Worm (Caenorhabditis elegans): Measurements from ENCODE around the gene C08A9.10.
A peak's percentile ranks its signal among the peaks of the same experiment; 100 is the strongest.

The C08A9.10 gene

ce11 chrX:17055836-17056783 is 24.9 kb upstream of the C08A9.10 start (continued):
- TF ChIP-seq gei-8 (GFP tag; optimal IDR thresholded peaks at IDR 0.05) (no peak), rbr-2 (tag; optimal IDR thresholded peaks at IDR 0.05) (no peak), T20F7.1 (GFP tag; optimal IDR thresholded peaks at IDR 0.05) (no peak), mes-2 (tag; optimal IDR thresholded peaks at IDR 0.05; ENCODE audit: poor library complexity, severe bottlenecking) (peak; percentile 28), mdl-1 (tag; optimal IDR thresholded peaks at IDR 0.05) (peak; percentile 2 to 40)

- TF ChIP-seq zfp-3 (GFP tag; conservative IDR thresholded peaks at IDR 0.05): no peak
- no peak for TF ChIP-seq nhr-28 (tag; optimal IDR thresholded peaks at IDR 0.05)
- no peak for TF ChIP-seq zfp-2 (tag; optimal IDR thresholded peaks at IDR 0.05)
- TF ChIP-seq dve-1 (tag; optimal IDR thresholded peaks at IDR 0.05; ENCODE audit: insufficient read depth): no peak
- TF ChIP-seq tag-97 (GFP tag; IDR thresholded peaks at IDR 0.05): no peak
- no peak for TF ChIP-seq fkh-10 (GFP tag; optimal IDR thresholded peaks at IDR 0.05)
- no peak for TF ChIP-seq attf-4 (tag; optimal IDR thresholded peaks at IDR 0.05)
- TF ChIP-seq pqm-1 (tag; optimal IDR thresholded peaks at IDR 0.05): no peak
- no peak for TF ChIP-seq lir-3 (tag; optimal IDR thresholded peaks at IDR 0.05)
- TF ChIP-seq nhr-237 (tag; optimal IDR thresholded peaks at IDR 0.05): no peak
- no peak for TF ChIP-seq jun-1 (tag; optimal IDR thresholded peaks at IDR 0.05)
- no peak for TF ChIP-seq nhr-6 (tag; optimal IDR thresholded peaks at IDR 0.05)
- no peak for TF ChIP-seq ztf-7 (tag; optimal IDR thresholded peaks at IDR 0.05)
- TF ChIP-seq ama-1 (optimal IDR thresholded peaks at IDR 0.05): peak; percentile 17
- peak; percentile 65 for TF ChIP-seq set-16 (GFP tag; IDR thresholded peaks at IDR 0.05)
- TF ChIP-seq zip-11 (GFP tag; IDR thresholded peaks at IDR 0.05): no peak
- no peak for TF ChIP-seq madf-9 (GFP tag; conservative IDR thresholded peaks at IDR 0.05)
- TF ChIP-seq sdz-12 (GFP tag; optimal IDR thresholded peaks at IDR 0.05): no peak
- TF ChIP-seq hlh-11 (tag; optimal IDR thresholded peaks at IDR 0.05): peak; percentile 68
- TF ChIP-seq unc-62 (GFP tag; optimal IDR thresholded peaks at IDR 0.05 in 1 of 2): no peak
- TF ChIP-seq unc-62 (tag; optimal IDR thresholded peaks at IDR 0.05): no peak
- TF ChIP-seq F10B5.3 (tag; optimal IDR thresholded peaks at IDR 0.05): no peak
- no peak for TF ChIP-seq nhr-111 (GFP tag; optimal IDR thresholded peaks at IDR 0.05)
- peak in 1 of 2 experiments; percentile 65 for TF ChIP-seq mdl-1 (tag; optimal IDR thresholded peaks at IDR 0.05)
- no peak for TF ChIP-seq arid-1 (GFP tag; conservative IDR thresholded peaks at IDR 0.05)
- no peak for TF ChIP-seq mdt-29 (GFP tag; IDR thresholded peaks at IDR 0.05)
- TF ChIP-seq nhr-25 (tag; optimal IDR thresholded peaks at IDR 0.05; ENCODE audit: borderline replicate concordance, insufficient read depth): no peak
- TF ChIP-seq zag-1 (tag; optimal IDR thresholded peaks at IDR 0.05): no peak
- TF ChIP-seq spr-3 (GFP tag; optimal IDR thresholded peaks at IDR 0.05): no peak
- no peak for TF ChIP-seq ZK337.2 (GFP tag; IDR thresholded peaks at IDR 0.05)
- peak; percentile 89 for TF ChIP-seq hlh-30 (tag; optimal IDR thresholded peaks at IDR 0.05; ENCODE audit: insufficient read depth)
- TF ChIP-seq nhr-41 (GFP tag; IDR thresholded peaks at IDR 0.05): no peak
- TF ChIP-seq dmd-6 (GFP tag; IDR thresholded peaks at IDR 0.05): peak; percentile 53; the same call in 1 of the 2 replicates
- TF ChIP-seq spr-1 (tag; optimal IDR thresholded peaks at IDR 0.05): no peak
- TF ChIP-seq F26F4.8 (GFP tag; conservative IDR thresholded peaks at IDR 0.05): no peak
- TF ChIP-seq egl-27 (tag; optimal IDR thresholded peaks at IDR 0.05): no peak
- no peak for TF ChIP-seq saeg-2 (GFP tag; IDR thresholded peaks at IDR 0.05)
- no peak for TF ChIP-seq Y5F2A.4 (GFP tag; optimal IDR thresholded peaks at IDR 0.05)
- TF ChIP-seq nhr-11 (tag; optimal IDR thresholded peaks at IDR 0.05): peak; percentile 7
- no peak for TF ChIP-seq dpl-1 (GFP tag; optimal IDR thresholded peaks at IDR 0.05)
- no peak for TF ChIP-seq aly-2 (tag; optimal IDR thresholded peaks at IDR 0.05)
- TF ChIP-seq lin-29 (GFP tag; IDR thresholded peaks at IDR 0.05): no peak
- TF ChIP-seq hif-1 (tag; optimal IDR thresholded peaks at IDR 0.05): no peak
- no peak for TF ChIP-seq aha-1 (tag)
Measured at ce11 chrX:17058340-17058739, 22.6 kb upstream of the C08A9.10 start.

Data from whole organism, L4 larva.